Worm (Caenorhabditis elegans): ENCODE measurements around the gene C17C3.1.

Gene C17C3.1

DNA sequence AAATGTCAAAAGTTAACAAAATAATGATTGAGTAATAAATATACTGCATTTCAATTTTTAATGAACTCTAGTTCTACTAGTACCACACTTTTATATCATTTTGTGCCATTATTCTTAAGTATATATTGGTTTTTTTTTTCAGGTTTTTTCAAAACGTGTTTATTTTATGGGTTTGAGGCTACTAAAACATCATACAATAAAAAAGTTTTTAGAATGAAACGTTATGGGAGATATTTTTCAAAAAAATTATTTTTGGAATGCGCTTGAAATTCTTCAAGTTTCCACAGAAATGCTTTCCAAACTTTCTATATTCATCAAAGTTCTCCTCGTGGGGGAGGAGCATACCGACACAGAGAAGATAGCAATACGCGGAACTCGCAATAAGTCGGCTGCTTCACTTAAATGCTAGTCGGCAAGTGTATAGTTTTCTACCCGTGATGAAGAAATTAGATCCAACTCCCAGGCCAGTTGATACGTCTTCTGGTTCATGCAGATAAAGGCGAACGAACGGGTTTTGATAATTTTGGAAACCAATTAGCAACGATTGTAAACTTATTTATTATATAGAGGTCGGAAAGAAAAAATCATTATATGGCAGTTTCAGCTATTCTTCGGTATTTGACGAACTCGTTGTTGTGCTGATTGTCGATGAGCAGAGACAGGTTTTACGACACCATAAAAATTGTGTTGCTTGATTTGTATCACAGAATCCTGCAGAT lies 29.1 kb downstream of the C17C3.1 start, which contains the start of gene C17G10.10 (continued):
- TF ChIP-seq bed-1 (GFP tag; IDR thresholded peaks at IDR 0.05) = no peak
- TF ChIP-seq ztf-26 (tag; optimal IDR thresholded peaks at IDR 0.05) = peak; percentile 21
- no peak for TF ChIP-seq nfya-2 (GFP tag; IDR thresholded peaks at IDR 0.05)
- peak; percentile 64 for TF ChIP-seq mcd-1 (GFP tag; IDR thresholded peaks at IDR 0.05)
- no peak for TF ChIP-seq ztf-25 (GFP tag; IDR thresholded peaks at IDR 0.05)
- no peak for TF ChIP-seq lag-1 (GFP tag; IDR thresholded peaks at IDR 0.05)
- TF ChIP-seq F57A8.1 (GFP tag; optimal IDR thresholded peaks at IDR 0.05) = no peak
- no peak for TF ChIP-seq ztf-22 (GFP tag; optimal IDR thresholded peaks at IDR 0.05)
- TF ChIP-seq F49E8.2 (tag; optimal IDR thresholded peaks at IDR 0.05; ENCODE audit: insufficient read depth) = peak; percentile 88
- no peak for TF ChIP-seq C17E4.6 (GFP tag; IDR thresholded peaks at IDR 0.05)
- no peak for TF ChIP-seq tbx-9 (tag; optimal IDR thresholded peaks at IDR 0.05; ENCODE audit: borderline replicate concordance)
- TF ChIP-seq ztf-28 (GFP tag; IDR thresholded peaks at IDR 0.05) = no peak
- peak; percentile 76 for TF ChIP-seq ZK185.1 (tag; optimal IDR thresholded peaks at IDR 0.05; ENCODE audit: poor library complexity, severe bottlenecking)
- peak; percentile 89 for TF ChIP-seq nfyb-1 (GFP tag; IDR thresholded peaks at IDR 0.05)
- TF ChIP-seq K12H6.12 (tag; optimal IDR thresholded peaks at IDR 0.05) = no peak
- TF ChIP-seq ztf-3 (GFP tag; optimal IDR thresholded peaks at IDR 0.05) = no peak
- TF ChIP-seq unc-130 (GFP tag; optimal IDR thresholded peaks at IDR 0.05) = no peak
- TF ChIP-seq Y95B8A.8 (GFP tag; IDR thresholded peaks at IDR 0.05) = 0 out of 2 replicates have a peak, but pooled peaks have one; percentile 61
- TF ChIP-seq mxl-1 (tag; optimal IDR thresholded peaks at IDR 0.05) = no peak
- no peak for TF ChIP-seq F37B4.10 (GFP tag; IDR thresholded peaks at IDR 0.05)
- peak; percentile 87 for TF ChIP-seq snpc-1.3 (tag; optimal IDR thresholded peaks at IDR 0.05; ENCODE audit: insufficient read depth)
- TF ChIP-seq B0019.2 (GFP tag; conservative IDR thresholded peaks at IDR 0.05) = no peak
- no peak for TF ChIP-seq zfh-2 (GFP tag; conservative IDR thresholded peaks at IDR 0.05)
- TF ChIP-seq athp-1 (tag; optimal IDR thresholded peaks at IDR 0.05) = no peak
- TF ChIP-seq B0035.1 (tag; optimal IDR thresholded peaks at IDR 0.05) = no peak
- peak; percentile 68 for TF ChIP-seq hrde-1 (tag; optimal IDR thresholded peaks at IDR 0.05; ENCODE audit: borderline replicate concordance)
- no peak for TF ChIP-seq nhr-90 (tag; optimal IDR thresholded peaks at IDR 0.05)
- TF ChIP-seq cebp-2 (GFP tag; IDR thresholded peaks at IDR 0.05) = no peak
- TF ChIP-seq madf-10 (tag; optimal IDR thresholded peaks at IDR 0.05) = peak; percentile 28
- no peak for TF ChIP-seq F55B11.4 (tag; optimal IDR thresholded peaks at IDR 0.05; ENCODE audit: borderline replicate concordance, insufficient read depth)
- no peak for TF ChIP-seq mes-4 (tag; optimal IDR thresholded peaks at IDR 0.05)
- 0 out of 2 replicates have a peak, but pooled peaks have one; percentile 13 for TF ChIP-seq madf-3 (GFP tag; IDR thresholded peaks at IDR 0.05)
- TF ChIP-seq ekl-4 (GFP tag; IDR thresholded peaks at IDR 0.05) = peak; percentile 73; the same call in 1 of the 2 replicates
- TF ChIP-seq atf-7 (tag; optimal IDR thresholded peaks at IDR 0.05) = peak; percentile 40
- TF ChIP-seq nhr-120 (GFP tag; IDR thresholded peaks at IDR 0.05) = no peak
- no peak for TF ChIP-seq Y56A3A.18 (GFP tag; IDR thresholded peaks at IDR 0.05)
- peak; percentile 77 for TF ChIP-seq F23B12.7 (tag; optimal IDR thresholded peaks at IDR 0.05; ENCODE audit: insufficient read depth)
- TF ChIP-seq nhr-27 (tag; optimal IDR thresholded peaks at IDR 0.05) = no peak
- no peak for TF ChIP-seq K11D2.4 (GFP tag; IDR thresholded peaks at IDR 0.05)
- TF ChIP-seq egrh-3 (GFP tag; IDR thresholded peaks at IDR 0.05) = 0 out of 2 replicates have a peak, but pooled peaks have one; percentile 8
- TF ChIP-seq akir-1 (GFP tag; optimal IDR thresholded peaks at IDR 0.05) = no peak
- TF ChIP-seq die-1 (tag; optimal IDR thresholded peaks at IDR 0.05) = no peak
- 0 out of 2 replicates have a peak, but pooled peaks have one; percentile 37 for TF ChIP-seq F39B2.1 (GFP tag; IDR thresholded peaks at IDR 0.05)
- no peak for TF ChIP-seq rec-8 (tag; optimal IDR thresholded peaks at IDR 0.05)
- no peak for TF ChIP-seq ceh-79 (tag; optimal IDR thresholded peaks at IDR 0.05)
- TF ChIP-seq aptf-3 (GFP tag; IDR thresholded peaks at IDR 0.05) = no peak
- no peak for TF ChIP-seq lin-26 (GFP tag; IDR thresholded peaks at IDR 0.05)
